Worm (Caenorhabditis elegans) whole organism, L3 larva: Measurements from ENCODE around the gene clec-143.

Experiments used
- ceh-82 ChIP-seq: fragments of 150-350 bp; optimal IDR thresholded peaks from 2 replicates; lab custom pipeline; 2014; ENCODE audit warnings: missing biosample characterization, missing genetic modification characterization
- daf-12 ChIP-seq: fragments of 150-350 bp; optimal IDR thresholded peaks from 2 replicates; lab custom pipeline; 2014; ENCODE audit warnings: missing biosample characterization, missing genetic modification reagents, missing genetic modification characterization
- elt-1 ChIP-seq: fragments of 150-350 bp; optimal IDR thresholded peaks from 2 replicates; lab custom pipeline; 2014; ENCODE audit warnings: missing biosample characterization, missing genetic modification characterization
- eor-1 ChIP-seq, 2 experiments: fragments of 150-350 bp; optimal IDR thresholded peaks; 2 replicates each; lab custom pipeline; 2014 to 2018; ENCODE audit warnings: missing biosample characterization in 2 of 2, missing genetic modification characterization in 2 of 2
- nhr-11 ChIP-seq: fragments of 150-350 bp; optimal IDR thresholded peaks from 2 replicates; lab custom pipeline; 2014; ENCODE audit warnings: missing biosample characterization, missing genetic modification characterization
- nhr-67 ChIP-seq: fragments of 150-350 bp; optimal IDR thresholded peaks from 2 replicates; lab custom pipeline; 2014; ENCODE audit warnings: missing biosample characterization, missing genetic modification characterization
- pha-4 ChIP-seq: fragments of 150-350 bp; optimal IDR thresholded peaks from 2 replicates; lab custom pipeline; 2014; ENCODE audit warnings: missing biosample characterization, missing genetic modification reagents, missing genetic modification characterization
- snpc-4 ChIP-seq: fragments of 150-350 bp; optimal IDR thresholded peaks from 2 replicates; lab custom pipeline; 2014; ENCODE audit warnings: missing biosample characterization, missing genetic modification characterization
- unc-62 ChIP-seq: fragments of 150-350 bp; sonication (generic microtip); optimal IDR thresholded peaks from 4 replicates; lab custom pipeline; 2014; ENCODE audit warnings: missing biosample characterization, missing genetic modification reagents, missing genetic modification characterization
- zag-1 ChIP-seq: fragments of 150-350 bp; optimal IDR thresholded peaks from 2 replicates; lab custom pipeline; 2014; ENCODE audit warnings: missing biosample characterization, missing genetic modification characterization
- ztf-4 ChIP-seq: fragments of 150-350 bp; optimal IDR thresholded peaks from 2 replicates; lab custom pipeline; 2014; ENCODE audit warnings: missing biosample characterization, missing genetic modification characterization

clec-143 gene

DNA sequence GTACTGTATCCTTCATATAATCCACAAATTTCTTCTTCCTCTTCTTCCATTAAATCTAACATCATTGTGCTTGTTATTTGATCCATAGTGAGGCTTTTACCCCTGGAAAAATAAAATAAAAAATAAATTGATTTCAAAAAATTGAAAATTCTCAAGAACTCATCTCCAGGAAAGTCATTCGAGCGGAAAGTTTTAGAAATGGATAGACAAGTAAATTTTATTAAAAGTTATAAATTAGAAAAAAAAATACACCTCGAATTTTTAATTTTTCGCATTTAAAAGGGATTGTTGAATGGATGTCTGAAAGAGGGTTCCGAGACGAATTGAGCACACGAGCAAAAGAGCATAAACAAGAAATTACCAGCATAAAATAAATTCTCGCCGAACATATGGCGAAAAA lies 48.2 kb downstream of the clec-143 start, which contains the start of gene frpr-21:
Gene frpr-21, minus strand, starts transcription at position 101 of the 400 bp plus-strand sequence.
- TF ChIP-seq zag-1 (tag; lab: Kevin White, UChicago): no peak
- no peak for TF ChIP-seq elt-1 (tag; lab: Kevin White, UChicago)
- no peak for TF ChIP-seq snpc-4 (tag; lab: Kevin White, UChicago)
- TF ChIP-seq nhr-67 (tag; lab: Kevin White, UChicago): no peak
- TF ChIP-seq ceh-82 (tag; lab: Kevin White, UChicago): no peak
- no peak for TF ChIP-seq ztf-4
- no peak for TF ChIP-seq unc-62 (GFP tag; lab: Kevin White, UChicago)
- TF ChIP-seq daf-12 (tag; lab: Kevin White, UChicago): no peak
- no peak for TF ChIP-seq eor-1 (tag; optimal IDR thresholded peaks at IDR 0.05; lab: Kevin White, UChicago)
- TF ChIP-seq pha-4 (tag; lab: Kevin White, UChicago): no peak
- TF ChIP-seq nhr-11 (tag; lab: Kevin White, UChicago): no peak
